Worm (Caenorhabditis elegans): Measurements from ENCODE around the gene npr-20.

npr-20 gene

DNA sequence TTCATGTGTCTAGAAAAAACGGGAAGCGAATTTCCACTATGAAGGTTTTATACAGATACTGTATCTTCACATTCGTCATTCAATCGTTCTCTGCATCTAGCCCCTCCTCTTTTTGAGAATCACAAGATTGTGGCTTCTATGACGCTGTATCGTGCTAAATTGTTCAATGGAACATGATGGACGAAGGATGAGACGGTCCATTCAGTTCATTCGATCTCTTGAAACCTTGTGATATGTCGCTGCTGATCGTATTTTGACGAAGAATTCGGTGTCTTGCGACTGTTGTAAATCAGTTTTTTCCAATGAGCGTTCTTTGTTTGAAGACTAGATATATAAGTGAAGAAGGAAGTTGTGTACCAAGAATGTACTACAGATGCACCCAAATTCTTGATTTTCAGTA lies 51.3 kb downstream of the npr-20 start (continued):
- TF ChIP-seq saeg-2 (GFP tag; IDR thresholded peaks at IDR 0.05) (no peak), daf-19 (GFP tag; conservative IDR thresholded peaks at IDR 0.05) (no peak), cey-2 (tag; optimal IDR thresholded peaks at IDR 0.05; ENCODE audit: borderline replicate concordance, insufficient read depth) (peak; percentile 40), spr-1 (tag; optimal IDR thresholded peaks at IDR 0.05) (no peak), ceh-32 (tag; optimal IDR thresholded peaks at IDR 0.05; ENCODE audit: poor library complexity) (no peak), egl-43 (GFP tag; IDR thresholded peaks at IDR 0.05) (no peak), nhr-76 (tag; optimal IDR thresholded peaks at IDR 0.05) (no peak), pha-4 (GFP tag; IDR thresholded peaks at IDR 0.05) (no peak), pha-4 (tag; optimal IDR thresholded peaks at IDR 0.05) (no peak), mdl-1 (tag; optimal IDR thresholded peaks at IDR 0.05) (peak in 1 of 2 experiments; percentile 79), ceh-28 (tag; optimal IDR thresholded peaks at IDR 0.05) (no peak), daf-16 (GFP tag; optimal IDR thresholded peaks at IDR 0.05) (no peak), daf-16 (tag; optimal IDR thresholded peaks at IDR 0.05) (no peak), F26F4.8 (GFP tag; conservative IDR thresholded peaks at IDR 0.05) (no peak), egl-27 (tag; optimal IDR thresholded peaks at IDR 0.05) (no peak), dmd-6 (GFP tag; IDR thresholded peaks at IDR 0.05) (no peak; the same call in none of the 2 replicates), hlh-30 (tag; optimal IDR thresholded peaks at IDR 0.05; ENCODE audit: insufficient read depth) (peak; percentile 90), aly-2 (tag; optimal IDR thresholded peaks at IDR 0.05) (no peak), madf-5 (GFP tag; IDR thresholded peaks at IDR 0.05) (no peak), skn-1 (tag; optimal IDR thresholded peaks at IDR 0.05) (no peak), dmd-8 (GFP tag; IDR thresholded peaks at IDR 0.05) (no peak), mxl-2 (GFP tag; conservative IDR thresholded peaks at IDR 0.05) (no peak), mdt-29 (GFP tag; IDR thresholded peaks at IDR 0.05) (no peak), nhr-6 (tag; optimal IDR thresholded peaks at IDR 0.05) (no peak), zip-2 (tag; optimal IDR thresholded peaks at IDR 0.05) (no peak), ama-1 (optimal IDR thresholded peaks at IDR 0.05) (no peak), dpl-1 (GFP tag; optimal IDR thresholded peaks at IDR 0.05) (no peak), tag-97 (GFP tag; IDR thresholded peaks at IDR 0.05) (no peak), zfp-3 (GFP tag; conservative IDR thresholded peaks at IDR 0.05) (no peak), unc-130 (GFP tag; optimal IDR thresholded peaks at IDR 0.05) (no peak), nhr-77 (tag; optimal IDR thresholded peaks at IDR 0.05) (no peak), gei-8 (GFP tag; optimal IDR thresholded peaks at IDR 0.05) (no peak), lin-13 (GFP tag; optimal IDR thresholded peaks at IDR 0.05) (no peak), unc-62 (GFP tag; optimal IDR thresholded peaks at IDR 0.05 in 1 of 2) (peak in 1 of 2 experiments; percentile 100), unc-62 (tag; optimal IDR thresholded peaks at IDR 0.05) (no peak), lir-3 (tag; optimal IDR thresholded peaks at IDR 0.05) (no peak), nhr-28 (tag; optimal IDR thresholded peaks at IDR 0.05) (peak; percentile 90), mes-2 (tag; optimal IDR thresholded peaks at IDR 0.05; ENCODE audit: poor library complexity, severe bottlenecking) (peak; percentile 29), ceh-20 (GFP tag; IDR thresholded peaks at IDR 0.05) (0 out of 2 replicates have a peak, but pooled peaks have one; percentile 21), ZK337.2 (GFP tag; IDR thresholded peaks at IDR 0.05) (no peak), ceh-44 (GFP tag; IDR thresholded peaks at IDR 0.05) (no peak), nhr-42 (GFP tag; IDR thresholded peaks at IDR 0.05) (no peak), Y105C5A.15 (GFP tag; IDR thresholded peaks at IDR 0.05) (no peak), zip-11 (GFP tag; IDR thresholded peaks at IDR 0.05) (no peak), nhr-11 (tag; optimal IDR thresholded peaks at IDR 0.05) (peak; percentile 18), F37D6.2 (tag; optimal IDR thresholded peaks at IDR 0.05) (no peak), sdz-12 (GFP tag; optimal IDR thresholded peaks at IDR 0.05) (no peak), lin-1 (GFP tag; IDR thresholded peaks at IDR 0.05) (no peak), F49E8.2 (tag; optimal IDR thresholded peaks at IDR 0.05; ENCODE audit: borderline replicate concordance) (no peak), daf-12 (tag; optimal IDR thresholded peaks at IDR 0.05) (no peak), madf-9 (GFP tag; conservative IDR thresholded peaks at IDR 0.05) (no peak)
